Fruit fly (Drosophila melanogaster): Measurements from ENCODE around the gene Slob.

Slob gene

dm6 chr2L:7675028-7675749 lies at the start of gene Slob:
TSS of gene Slob (minus strand) at chr2L:7675078.
- TF ChIP-seq EcR (GFP tag; optimal IDR thresholded peaks at IDR 0.05), result no peak
- no peak for TF ChIP-seq usp (GFP tag; optimal IDR thresholded peaks at IDR 0.05)
- no peak for TF ChIP-seq pan (optimal IDR thresholded peaks at IDR 0.05)
- no peak for TF ChIP-seq CG8478 (optimal IDR thresholded peaks at IDR 0.05)
- no peak for TF ChIP-seq psq (optimal IDR thresholded peaks at IDR 0.05)
- TF ChIP-seq Dll (optimal IDR thresholded peaks at IDR 0.05), result no peak

- TF ChIP-seq psq (optimal IDR thresholded peaks at IDR 0.05) (no peak), pan (optimal IDR thresholded peaks at IDR 0.05) (no peak), Dll (optimal IDR thresholded peaks at IDR 0.05) (no peak)
These were observed 47.8 kb upstream of the Slob start, which contains the start of gene CG13794 for dm6 chr2L:7722723-7723122. TSS of gene CG13794 (minus strand) at chr2L:7722823.

dm6 chr2L:7722102-7722501 lies 47.2 kb upstream of the Slob start:
- TF ChIP-seq psq (optimal IDR thresholded peaks at IDR 0.05) (no peak), pan (optimal IDR thresholded peaks at IDR 0.05) (no peak), usp (GFP tag; optimal IDR thresholded peaks at IDR 0.05) (no peak), Dll (optimal IDR thresholded peaks at IDR 0.05) (no peak)

- TF ChIP-seq usp (GFP tag; optimal IDR thresholded peaks at IDR 0.05) (no peak), EcR (GFP tag; optimal IDR thresholded peaks at IDR 0.05) (no peak), psq (optimal IDR thresholded peaks at IDR 0.05) (no peak), CG8478 (optimal IDR thresholded peaks at IDR 0.05) (no peak), pan (optimal IDR thresholded peaks at IDR 0.05) (no peak), Dll (optimal IDR thresholded peaks at IDR 0.05) (no peak)
These were observed 44.5 kb upstream of the Slob start, which contains the start of gene CG13793 for dm6 chr2L:7719387-7719786. TSS of gene CG13793 (minus strand) at chr2L:7719487.

- TF ChIP-seq CG8478 (optimal IDR thresholded peaks at IDR 0.05) (no peak), EcR (GFP tag; optimal IDR thresholded peaks at IDR 0.05) (no peak), psq (optimal IDR thresholded peaks at IDR 0.05) (no peak), usp (GFP tag; optimal IDR thresholded peaks at IDR 0.05) (no peak), Dll (optimal IDR thresholded peaks at IDR 0.05) (no peak), pan (optimal IDR thresholded peaks at IDR 0.05) (no peak)
These were observed 41.7 kb upstream of the Slob start, which contains the start of gene CG33296 for dm6 chr2L:7716545-7716944. TSS of gene CG33296 (minus strand) at chr2L:7716645.

- no peak for TF ChIP-seq pan (optimal IDR thresholded peaks at IDR 0.05)
- no peak for TF ChIP-seq EcR (GFP tag; optimal IDR thresholded peaks at IDR 0.05)
- TF ChIP-seq usp (GFP tag; optimal IDR thresholded peaks at IDR 0.05), result no peak
- no peak for TF ChIP-seq CG8478 (optimal IDR thresholded peaks at IDR 0.05)
- TF ChIP-seq Dll (optimal IDR thresholded peaks at IDR 0.05), result no peak
- no peak for TF ChIP-seq psq (optimal IDR thresholded peaks at IDR 0.05)
These were observed 36.3 kb upstream of the Slob start for dm6 chr2L:7711034-7711685.

- TF ChIP-seq CG8478 (optimal IDR thresholded peaks at IDR 0.05) (no peak), usp (GFP tag; optimal IDR thresholded peaks at IDR 0.05) (no peak), psq (optimal IDR thresholded peaks at IDR 0.05) (no peak), pan (optimal IDR thresholded peaks at IDR 0.05) (no peak), Dll (optimal IDR thresholded peaks at IDR 0.05) (no peak), EcR (GFP tag; optimal IDR thresholded peaks at IDR 0.05) (no peak)
These were observed 35.7 kb upstream of the Slob start, which contains the start of gene Ntl for dm6 chr2L:7710580-7710979. TSS of gene Ntl (plus strand) at chr2L:7710880.

- TF ChIP-seq Dll (optimal IDR thresholded peaks at IDR 0.05) (no peak), CG8478 (optimal IDR thresholded peaks at IDR 0.05) (no peak), pan (optimal IDR thresholded peaks at IDR 0.05) (no peak), psq (optimal IDR thresholded peaks at IDR 0.05) (no peak), EcR (GFP tag; optimal IDR thresholded peaks at IDR 0.05) (no peak), usp (GFP tag; optimal IDR thresholded peaks at IDR 0.05) (no peak)
These were observed 28.7 kb upstream of the Slob start for dm6 chr2L:7703534-7703933.

dm6 chr2L:7702383-7703188 lies 27.7 kb upstream of the Slob start, which contains the start of gene Tep3:
TSS of gene Tep3 (plus strand) at chr2L:7702805.
- TF ChIP-seq pan (optimal IDR thresholded peaks at IDR 0.05) (no peak), CG8478 (optimal IDR thresholded peaks at IDR 0.05) (peak; percentile 3), EcR (GFP tag; optimal IDR thresholded peaks at IDR 0.05) (no peak)

dm6 chr2L:7701417-7701816 lies 26.5 kb upstream of the Slob start, which contains the start of gene Tep2:
TSS of gene Tep2 (minus strand) at chr2L:7701601.
- TF ChIP-seq pan (optimal IDR thresholded peaks at IDR 0.05) (no peak), Dll (optimal IDR thresholded peaks at IDR 0.05) (no peak), EcR (GFP tag; optimal IDR thresholded peaks at IDR 0.05) (no peak), CG8478 (optimal IDR thresholded peaks at IDR 0.05) (no peak), usp (GFP tag; optimal IDR thresholded peaks at IDR 0.05) (no peak), psq (optimal IDR thresholded peaks at IDR 0.05) (no peak)

dm6 chr2L:7692583-7693080 lies 17.8 kb upstream of the Slob start, which contains the start of the genes CG7025 and CG43235:
TSS of gene CG7025 (minus strand) at chr2L:7692683.
TSS of gene CG43235 (plus strand) at chr2L:7693030.
- TF ChIP-seq usp (GFP tag; optimal IDR thresholded peaks at IDR 0.05) (no peak), CG8478 (optimal IDR thresholded peaks at IDR 0.05) (no peak), Dll (optimal IDR thresholded peaks at IDR 0.05) (no peak), EcR (GFP tag; optimal IDR thresholded peaks at IDR 0.05) (no peak), pan (optimal IDR thresholded peaks at IDR 0.05) (no peak), psq (optimal IDR thresholded peaks at IDR 0.05) (no peak)

All from whole organism.